Fruit fly (Drosophila melanogaster): ENCODE measurements around the gene CG14000.

dm6 chr2L:5925637-5926036 is 15.5 kb upstream of the CG14000 start, which contains the start of gene dsf:
- TF ChIP-seq usp (GFP tag; optimal IDR thresholded peaks at IDR 0.05) (no peak), CG8478 (optimal IDR thresholded peaks at IDR 0.05) (no peak), psq (optimal IDR thresholded peaks at IDR 0.05) (no peak)

Measured in whole organism.